Worm (Caenorhabditis elegans) whole organism, late embryonic: ENCODE data around the gene C29G2.3.

ENCODE experiments used
- ama-1 ChIP-seq: fragments of 150-350 bp; optimal IDR thresholded peaks from 2 replicates; lab custom pipeline; 2014
- ceh-9 ChIP-seq: sonication (generic microtip); optimal IDR thresholded peaks from 2 replicates; lab custom pipeline; 2016; ENCODE audit warnings: mild to moderate bottlenecking, missing genetic modification characterization, inconsistent platforms, missing compliant biosample characterization
- ets-4 ChIP-seq: sonication (generic microtip); optimal IDR thresholded peaks from 2 replicates; lab custom pipeline; 2016; ENCODE audit warnings: missing genetic modification characterization, missing compliant biosample characterization
- fkh-10 ChIP-seq: fragments of 150-350 bp; optimal IDR thresholded peaks from 2 replicates; lab custom pipeline; 2014; ENCODE audit warnings: missing biosample characterization, missing genetic modification reagents, missing genetic modification characterization
- hlh-13 ChIP-seq: fragments of 200-800 bp; sonication (Bioruptor generic); optimal IDR thresholded peaks from 2 replicates; lab custom pipeline; 2018; ENCODE audit warnings: mild to moderate bottlenecking, missing genetic modification characterization, missing compliant biosample characterization
- nfya-1 ChIP-seq: sonication (generic microtip); optimal IDR thresholded peaks from 2 replicates; lab custom pipeline; 2017; ENCODE audit warnings: missing genetic modification characterization, mild to moderate bottlenecking, missing compliant biosample characterization, antibody characterized with exemption, moderate library complexity
- npax-4 ChIP-seq: sonication (generic microtip); optimal IDR thresholded peaks from 2 replicates; lab custom pipeline; 2016; ENCODE audit warnings: missing genetic modification characterization, missing compliant biosample characterization
- pat-9 ChIP-seq: fragments of 200-800 bp; sonication (Bioruptor generic); optimal IDR thresholded peaks from 2 replicates; lab custom pipeline; 2018; ENCODE audit warnings: mild to moderate bottlenecking, missing genetic modification characterization, moderate library complexity, missing compliant biosample characterization
- pha-4 ChIP-seq: fragments of 150-350 bp; optimal IDR thresholded peaks from 2 replicates; lab custom pipeline; 2018; ENCODE audit warnings: missing biosample characterization, missing genetic modification reagents, missing genetic modification characterization
- ref-2 ChIP-seq: sonication (generic microtip); optimal IDR thresholded peaks from 2 replicates; lab custom pipeline; 2016; ENCODE audit warnings: missing genetic modification characterization, missing compliant biosample characterization
- sdc-2 ChIP-seq: sonication (generic microtip); optimal IDR thresholded peaks from 2 replicates; lab custom pipeline; 2016; ENCODE audit warnings: missing genotype, missing genetic modification characterization, missing compliant biosample characterization
- unc-55 ChIP-seq: sonication (generic microtip); optimal IDR thresholded peaks from 2 replicates; lab custom pipeline; 2017; ENCODE audit warnings: missing biosample characterization, missing genetic modification reagents, missing genetic modification characterization
- ztf-16 ChIP-seq: sonication (generic microtip); optimal IDR thresholded peaks from 2 replicates; lab custom pipeline; 2017; ENCODE audit warnings: missing genetic modification characterization, missing compliant biosample characterization

ce11 chrV:2623765-2624164 lies 43.1 kb downstream of the C29G2.3 start:
- TF ChIP-seq pat-9 (tag; lab: Kevin White, UChicago) (no peak), fkh-10 (GFP tag; lab: Kevin White, UChicago) (no peak), pha-4 (tag; lab: Kevin White, UChicago) (no peak), ztf-16 (tag; lab: Kevin White, UChicago) (no peak), unc-55 (GFP tag; lab: Kevin White, UChicago) (no peak), ref-2 (no peak), ets-4 (no peak), npax-4 (no peak), hlh-13 (GFP tag; lab: Kevin White, UChicago) (no peak), ama-1 (lab: Kevin White, UChicago) (no peak), ceh-9 (tag; lab: Kevin White, UChicago) (no peak), nfya-1 (tag; lab: Kevin White, UChicago) (no peak), sdc-2 (tag; lab: Kevin White, UChicago) (no peak)
